Fruit fly (Drosophila melanogaster) whole organism, embryonic: ENCODE data around the gene glu.

Experiments used
- Awh ChIP-seq: fragments of 200-800 bp; sonication (Bioruptor generic); IDR thresholded peaks from 2 replicates; pipeline ENCODE4, ENCODE4 v1.3.6; 2022; ENCODE audit warnings: missing biosample characterization, missing genetic modification characterization
- BEAF-32 ChIP-seq: fragments of 200-800 bp; sonication (Bioruptor generic); optimal IDR thresholded peaks from 3 replicates; lab custom pipeline; 2017; ENCODE audit warnings: missing biosample characterization, missing genetic modification characterization, mild to moderate bottlenecking, moderate library complexity, missing genetic modification reagents
- CG10431 ChIP-seq: fragments of 200-800 bp; sonication (Bioruptor generic); optimal IDR thresholded peaks from 3 replicates; lab custom pipeline; 2018; ENCODE audit warnings: missing biosample characterization, mild to moderate bottlenecking, missing genetic modification characterization
- CG11456 ChIP-seq: fragments of 200-800 bp; sonication (Bioruptor generic); IDR thresholded peaks from 3 replicates; pipeline ENCODE4 v1.3.6; 2022; ENCODE audit warnings: missing biosample characterization, missing genetic modification characterization
- CG13894 ChIP-seq: fragments of 200-800 bp; sonication (Bioruptor generic); optimal IDR thresholded peaks from 3 replicates; lab custom pipeline; 2018; ENCODE audit warnings: missing biosample characterization, mild to moderate bottlenecking, missing genetic modification characterization, moderate library complexity
- CG14014 ChIP-seq: fragments of 200-800 bp; sonication (Bioruptor generic); IDR thresholded peaks from 2 replicates; pipeline ENCODE4 v1.3.6; 2022; ENCODE audit warnings: missing biosample characterization, missing genetic modification characterization
- CG1603 ChIP-seq: fragments of 200-800 bp; sonication (Bioruptor generic); optimal IDR thresholded peaks from 2 replicates; lab custom pipeline; 2019; ENCODE audit warnings: missing biosample characterization, mild to moderate bottlenecking, missing genetic modification characterization, moderate library complexity
- CG17186 ChIP-seq: fragments of 200-800 bp; sonication (Bioruptor generic); optimal IDR thresholded peaks from 3 replicates; lab custom pipeline; 2017; ENCODE audit warnings: missing biosample characterization, missing genetic modification reagents, missing genetic modification characterization
- CG17359 ChIP-seq: fragments of 200-800 bp; sonication (Bioruptor generic); optimal IDR thresholded peaks from 3 replicates; lab custom pipeline; 2018; ENCODE audit warnings: missing biosample characterization, mild to moderate bottlenecking, missing genetic modification characterization, moderate library complexity
- CG17385 ChIP-seq: fragments of 200-800 bp; sonication (Bioruptor generic); optimal IDR thresholded peaks from 3 replicates; lab custom pipeline; 2018; ENCODE audit warnings: missing biosample characterization, mild to moderate bottlenecking, missing genetic modification characterization
- CG18599 ChIP-seq: fragments of 200-800 bp; sonication (Bioruptor generic); optimal IDR thresholded peaks from 3 replicates; lab custom pipeline; 2017; ENCODE audit warnings: missing biosample characterization, missing genetic modification characterization, mild to moderate bottlenecking, moderate library complexity, missing genetic modification reagents
- CG18619 ChIP-seq: fragments of 200-800 bp; sonication (Bioruptor generic); optimal IDR thresholded peaks from 3 replicates; lab custom pipeline; 2017; ENCODE audit warnings: missing biosample characterization, mild to moderate bottlenecking, missing genetic modification characterization
- CG2116 ChIP-seq: fragments of 200-800 bp; sonication (Bioruptor generic); optimal IDR thresholded peaks from 3 replicates; lab custom pipeline; 2018; ENCODE audit warnings: missing biosample characterization, mild to moderate bottlenecking, missing genetic modification characterization
- CG2678 ChIP-seq: fragments of 200-800 bp; sonication (Bioruptor generic); optimal IDR thresholded peaks from 3 replicates; lab custom pipeline; 2019; ENCODE audit warnings: missing biosample characterization, mild to moderate bottlenecking, missing genetic modification characterization, moderate library complexity
- CG2875 ChIP-seq: fragments of 200-800 bp; sonication (Bioruptor generic); optimal IDR thresholded peaks from 2 replicates; lab custom pipeline; 2017; ENCODE audit warnings: missing biosample characterization, mild to moderate bottlenecking, missing genetic modification characterization, missing genetic modification reagents
- CG4730 ChIP-seq: fragments of 200-800 bp; sonication (Bioruptor generic); IDR thresholded peaks from 2 replicates; pipeline ENCODE4 v1.3.6; 2022; ENCODE audit warnings: missing biosample characterization, missing genetic modification characterization
- CG4854 ChIP-seq: fragments of 200-800 bp; sonication (Bioruptor generic); optimal IDR thresholded peaks from 2 replicates; lab custom pipeline; 2016; ENCODE audit warnings: missing biosample characterization, missing genetic modification characterization, inconsistent platforms
- CG7357 ChIP-seq: fragments of 200-800 bp; sonication (Bioruptor generic); IDR thresholded peaks from 3 replicates; pipeline ENCODE4 v1.3.6; 2022; ENCODE audit warnings: missing biosample characterization, missing genetic modification characterization
- CG8478 ChIP-seq: fragments of >200 bp; optimal IDR thresholded peaks from 2 replicates; lab custom pipeline; 2018
- CG9437 ChIP-seq: fragments of 200-800 bp; sonication (Bioruptor generic); optimal IDR thresholded peaks from 2 replicates; lab custom pipeline; 2018; ENCODE audit warnings: missing biosample characterization, mild to moderate bottlenecking, missing genetic modification characterization
- CkIIα-i1 ChIP-seq: fragments of 200-800 bp; sonication (Bioruptor generic); IDR thresholded peaks from 2 replicates; pipeline ENCODE4 v1.3.6; 2022; ENCODE audit warnings: missing biosample characterization, missing genetic modification characterization
- CrebB ChIP-seq: fragments of 200-800 bp; sonication (Bioruptor generic); optimal IDR thresholded peaks from 3 replicates; lab custom pipeline; 2018; ENCODE audit warnings: missing biosample characterization, mild to moderate bottlenecking, missing genetic modification characterization
- D19A ChIP-seq: fragments of 200-800 bp; optimal IDR thresholded peaks from 3 replicates; lab custom pipeline; 2019; ENCODE audit warnings: missing biosample characterization, mild to moderate bottlenecking, missing genetic modification characterization, moderate library complexity
- D19B ChIP-seq: fragments of 200-800 bp; sonication (Bioruptor generic); optimal IDR thresholded peaks from 2 replicates; lab custom pipeline; 2017; ENCODE audit warnings: missing biosample characterization, mild to moderate bottlenecking, missing genetic modification characterization
- E2f1 ChIP-seq: fragments of 200-800 bp; sonication (Bioruptor generic); IDR thresholded peaks from 2 replicates; pipeline ENCODE4 v1.3.6; 2022; ENCODE audit warnings: missing biosample characterization, missing genetic modification characterization
- NC2α ChIP-seq: fragments of 200-800 bp; sonication (Bioruptor generic); optimal IDR thresholded peaks from 2 replicates; lab custom pipeline; 2016; ENCODE audit warnings: missing biosample characterization, missing genetic modification characterization
- Opbp ChIP-seq: fragments of 200-800 bp; sonication (Bioruptor generic); IDR thresholded peaks from 3 replicates; pipeline ENCODE4 v1.3.6; 2022; ENCODE audit warnings: missing biosample characterization, missing genetic modification characterization; ENCODE audit not compliant: partially characterized antibody
- Sox100B ChIP-seq: fragments of 200-800 bp; sonication (Bioruptor generic); optimal IDR thresholded peaks from 3 replicates; lab custom pipeline; 2018; ENCODE audit warnings: missing biosample characterization, mild to moderate bottlenecking, missing genetic modification characterization
- Tbp ChIP-seq: fragments of >200 bp; optimal IDR thresholded peaks from 2 replicates; lab custom pipeline; 2018; ENCODE audit warnings: missing biosample characterization, missing genetic modification characterization
- Xbp1 ChIP-seq: fragments of 200-800 bp; sonication (Bioruptor generic); optimal IDR thresholded peaks from 3 replicates; lab custom pipeline; 2016; ENCODE audit warnings: missing biosample characterization, mild to moderate bottlenecking, missing genetic modification characterization
- Xrp1 ChIP-seq: fragments of 200-800 bp; sonication (Bioruptor generic); IDR thresholded peaks from 2 replicates; pipeline ENCODE4 v1.3.6; 2022; ENCODE audit warnings: missing biosample characterization, missing genetic modification characterization
- ab ChIP-seq: fragments of 200-800 bp; sonication (Bioruptor generic); optimal IDR thresholded peaks from 2 replicates; lab custom pipeline; 2016; ENCODE audit warnings: missing biosample characterization, missing genetic modification characterization
- al ChIP-seq: fragments of 200-800 bp; sonication (Bioruptor generic); IDR thresholded peaks from 2 replicates; pipeline ENCODE4 v1.3.6; 2022; ENCODE audit warnings: missing biosample characterization, missing genetic modification characterization
- ap ChIP-seq: fragments of 200-800 bp; sonication (Bioruptor generic); IDR thresholded peaks from 2 replicates; pipeline ENCODE4 v1.3.6; 2022; ENCODE audit warnings: missing biosample characterization, missing genetic modification characterization
- az2 ChIP-seq: fragments of 200-800 bp; sonication (Bioruptor generic); optimal IDR thresholded peaks from 3 replicates; lab custom pipeline; 2016; ENCODE audit warnings: missing biosample characterization, missing genetic modification characterization
- caup ChIP-seq: fragments of 200-800 bp; sonication (Bioruptor generic); optimal IDR thresholded peaks from 3 replicates; lab custom pipeline; 2017; ENCODE audit warnings: missing biosample characterization, mild to moderate bottlenecking, missing genetic modification characterization, moderate library complexity; ENCODE audit not compliant: severe bottlenecking
- chm ChIP-seq: fragments of 200-800 bp; sonication (Bioruptor generic); IDR thresholded peaks from 2 replicates; pipeline ENCODE4 v1.3.6; 2022; ENCODE audit warnings: missing biosample characterization, missing genetic modification characterization
- disco-r ChIP-seq: fragments of 200-800 bp; sonication (Bioruptor generic); optimal IDR thresholded peaks from 2 replicates; lab custom pipeline; 2016; ENCODE audit warnings: missing biosample characterization, missing genetic modification characterization
- dm ChIP-seq: fragments of 200-800 bp; sonication (Bioruptor generic); optimal IDR thresholded peaks from 3 replicates; lab custom pipeline; 2016; ENCODE audit warnings: missing biosample characterization, missing genetic modification characterization
- dysf ChIP-seq: fragments of 200-800 bp; sonication (Bioruptor generic); IDR thresholded peaks from 3 replicates; pipeline ENCODE4 v1.3.6; 2022; ENCODE audit warnings: missing biosample characterization, missing genetic modification characterization
- ewg ChIP-seq: fragments of 200-800 bp; sonication (Bioruptor generic); optimal IDR thresholded peaks from 3 replicates; lab custom pipeline; 2017; ENCODE audit warnings: mild to moderate bottlenecking, missing biosample characterization, missing genetic modification reagents, missing genetic modification characterization
- fu2 ChIP-seq: fragments of 200-800 bp; sonication (Bioruptor generic); optimal IDR thresholded peaks from 2 replicates; lab custom pipeline; 2016; ENCODE audit warnings: missing biosample characterization, missing genetic modification characterization
- grn ChIP-seq: fragments of 200-800 bp; sonication (Bioruptor generic); optimal IDR thresholded peaks from 3 replicates; lab custom pipeline; 2017; ENCODE audit warnings: missing biosample characterization, missing genetic modification characterization
- klu ChIP-seq: fragments of 200-800 bp; sonication (Bioruptor generic); IDR thresholded peaks from 2 replicates; pipeline ENCODE4 v1.3.6; 2022; ENCODE audit warnings: missing biosample characterization, missing genetic modification characterization
- nom ChIP-seq: fragments of 200-800 bp; sonication (Bioruptor generic); optimal IDR thresholded peaks from 2 replicates; lab custom pipeline; 2017; ENCODE audit warnings: missing biosample characterization, missing genetic modification characterization, mild to moderate bottlenecking, moderate library complexity, missing genetic modification reagents
- row ChIP-seq: fragments of 200-800 bp; sonication (Bioruptor generic); IDR thresholded peaks from 3 replicates; pipeline ENCODE4 v1.3.6; 2022; ENCODE audit warnings: missing biosample characterization, missing genetic modification characterization
- sens-2 ChIP-seq: fragments of 200-800 bp; sonication (Bioruptor generic); IDR thresholded peaks from 2 replicates; pipeline ENCODE4 v1.3.6; 2022; ENCODE audit warnings: missing biosample characterization, missing genetic modification characterization
- slou ChIP-seq: fragments of 200-800 bp; sonication (Bioruptor generic); optimal IDR thresholded peaks from 3 replicates; lab custom pipeline; 2016; ENCODE audit warnings: missing biosample characterization, missing genetic modification characterization
- tio ChIP-seq: fragments of 200-800 bp; sonication (Bioruptor generic); optimal IDR thresholded peaks from 2 replicates; lab custom pipeline; 2017; ENCODE audit warnings: missing biosample characterization, missing genetic modification characterization, inconsistent platforms
- vvl ChIP-seq: fragments of 200-800 bp; sonication (Bioruptor generic); IDR thresholded peaks from 2 replicates; pipeline ENCODE4 v1.3.6; 2022; ENCODE audit warnings: missing biosample characterization, missing genetic modification characterization
- z ChIP-seq: fragments of 200-800 bp; sonication (Bioruptor generic); IDR thresholded peaks from 3 replicates; pipeline ENCODE4 v1.3.6; 2022; ENCODE audit warnings: missing biosample characterization, missing genetic modification characterization

Gene glu

dm6 chr2L:16684908-16685611 lies 53.1 kb downstream of the glu start (continued):
- TF ChIP-seq CG11456 (no peak), CG4854 (GFP tag; lab: Kevin White, UChicago) (no peak), CG8478 (lab: Kevin White, UChicago) (no peak), dm (GFP tag; lab: Kevin White, UChicago) (no peak), BEAF-32 (GFP tag; lab: Kevin White, UChicago) (no peak), Xbp1 (GFP tag; lab: Kevin White, UChicago) (peak; percentile 46), Sox100B (GFP tag; lab: Kevin White, UChicago) (peak; percentile 78), Tbp (GFP tag; lab: Kevin White, UChicago) (no peak), ewg (GFP tag; lab: Kevin White, UChicago) (peak; percentile 92), dysf (GFP tag; lab: Robert Waterston, UW) (peak; percentile 50; the same call in 2 of the 3 replicates), CG2116 (GFP tag; lab: Kevin White, UChicago) (peak; percentile 2), CG9437 (GFP tag; lab: Kevin White, UChicago) (peak; percentile 43), CG1603 (tag; lab: Kevin White, UChicago) (no peak), ab (GFP tag; lab: Kevin White, UChicago) (no peak), NC2α (GFP tag; lab: Kevin White, UChicago) (no peak), CG14014 (GFP tag; lab: Robert Waterston, UW) (no peak; the same call in 1 of the 2 replicates), az2 (peak; percentile 38), Opbp (GFP tag; lab: Robert Waterston, UW) (no peak), CG2875 (GFP tag; lab: Kevin White, UChicago) (peak; percentile 36), caup (GFP tag; lab: Kevin White, UChicago) (peak; percentile 44), D19B (GFP tag; lab: Kevin White, UChicago) (no peak), E2f1 (GFP tag; lab: Robert Waterston, UW) (peak; percentile 45), fu2 (GFP tag; lab: Kevin White, UChicago) (no peak), grn (GFP tag; lab: Kevin White, UChicago) (no peak), D19A (tag; lab: Kevin White, UChicago) (peak; percentile 63), Xrp1 (GFP tag; lab: Robert Waterston, UW) (no peak), vvl (GFP tag; lab: Robert Waterston, UW) (no peak), z (GFP tag; lab: Robert Waterston, UW) (no peak), al (GFP tag; lab: Robert Waterston, UW) (no peak), CG2678 (tag; lab: Kevin White, UChicago) (peak; percentile 89), CG18599 (GFP tag; lab: Kevin White, UChicago) (peak; percentile 75), CG17385 (GFP tag; lab: Kevin White, UChicago) (peak; percentile 78), CG18619 (GFP tag; lab: Kevin White, UChicago) (peak; percentile 60), tio (peak; percentile 47), row (GFP tag; lab: Robert Waterston, UW) (no peak; the same call in 2 of the 3 replicates), CG17359 (tag; lab: Kevin White, UChicago) (peak; percentile 33), CG7357 (GFP tag; lab: Robert Waterston, UW) (no peak), Awh (GFP tag; lab: Robert Waterston, UW) (no peak), CG4730 (GFP tag; lab: Robert Waterston, UW) (no peak), nom (GFP tag; lab: Kevin White, UChicago) (peak; percentile 36), ap (no peak), CG17186 (GFP tag; lab: Kevin White, UChicago) (no peak), CG10431 (GFP tag; lab: Kevin White, UChicago) (no peak), CkIIα-i1 (GFP tag; lab: Robert Waterston, UW) (no peak), sens-2 (GFP tag; lab: Robert Waterston, UW) (no peak), CrebB (tag; lab: Kevin White, UChicago) (no peak), chm (no peak; the same call in 1 of the 2 replicates), slou (GFP tag; lab: Kevin White, UChicago) (no peak), CG13894 (tag; lab: Kevin White, UChicago) (peak; percentile 14), disco-r (GFP tag; lab: Kevin White, UChicago) (no peak), klu (GFP tag; lab: Robert Waterston, UW) (no peak)
